Fruit fly (Drosophila melanogaster): ENCODE measurements around the gene beta-PheRS.
A peak's percentile ranks its signal among the peaks of the same experiment; 100 is the strongest.

beta-PheRS gene

DNA sequence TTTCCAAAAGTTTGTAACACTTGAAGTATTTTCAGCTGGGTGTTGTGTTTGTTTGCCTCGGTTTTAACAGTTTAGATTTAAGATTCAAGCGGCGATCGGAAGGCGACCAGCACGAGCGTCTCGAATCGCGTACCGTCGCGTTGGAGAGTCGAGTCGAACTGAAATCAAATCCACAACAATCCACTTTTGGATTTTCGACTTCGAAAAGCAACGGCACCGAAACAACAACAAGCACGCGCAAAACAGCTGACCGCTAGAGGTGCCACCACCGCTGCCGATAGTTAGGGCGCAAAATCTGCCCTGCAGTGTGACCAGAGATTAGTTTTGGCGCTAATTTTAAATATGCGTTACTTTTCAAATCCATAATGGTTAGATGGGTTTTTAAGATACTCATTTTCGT lies 18.6 kb upstream of the beta-PheRS start, which contains the start of gene jar (continued):
- TF ChIP-seq ind (GFP tag; optimal IDR thresholded peaks at IDR 0.05) = no peak
- TF ChIP-seq fd3F (GFP tag; optimal IDR thresholded peaks at IDR 0.05) = no peak
- TF ChIP-seq Dad (GFP tag; optimal IDR thresholded peaks at IDR 0.05) = peak; percentile 27
- TF ChIP-seq Bgb (GFP tag; IDR thresholded peaks at IDR 0.05; ENCODE audit: partially characterized antibody) = peak; percentile 97
- peak; percentile 87 for TF ChIP-seq sna (GFP tag; IDR thresholded peaks at IDR 0.05; ENCODE audit: partially characterized antibody)
- TF ChIP-seq sr (GFP tag; IDR thresholded peaks at IDR 0.05) = 0 out of 3 replicates have a peak, but pooled peaks have one; percentile 41
- TF ChIP-seq eyg (GFP tag; optimal IDR thresholded peaks at IDR 0.05) = no peak
- TF ChIP-seq fu2 (GFP tag; optimal IDR thresholded peaks at IDR 0.05) = peak; percentile 19
- TF ChIP-seq pb (GFP tag; optimal IDR thresholded peaks at IDR 0.05) = peak; percentile 28
- TF ChIP-seq Adf1 (GFP tag; IDR thresholded peaks at IDR 0.05) = peak; percentile 40; the same call in 1 of the 2 replicates
- peak; percentile 39 for TF ChIP-seq CG8924 (tag; optimal IDR thresholded peaks at IDR 0.05)
- TF ChIP-seq CG1792 (GFP tag; optimal IDR thresholded peaks at IDR 0.05) = no peak
- peak; percentile 74 for TF ChIP-seq vnd (GFP tag; IDR thresholded peaks at IDR 0.05; ENCODE audit: partially characterized antibody)
- no peak for TF ChIP-seq CG11398 (GFP tag; optimal IDR thresholded peaks at IDR 0.05)
- TF ChIP-seq CG2202 (tag; optimal IDR thresholded peaks at IDR 0.05) = peak; percentile 24
- TF ChIP-seq CG11504 (tag; optimal IDR thresholded peaks at IDR 0.05) = peak; percentile 17
- TF ChIP-seq CG6791 (GFP tag; IDR thresholded peaks at IDR 0.05; ENCODE audit: partially characterized antibody) = peak; percentile 91
- no peak for TF ChIP-seq br (optimal IDR thresholded peaks at IDR 0.05)
- TF ChIP-seq CG34422 (GFP tag; IDR thresholded peaks at IDR 0.05) = peak; percentile 79; the same call in 2 of the 3 replicates
- peak; percentile 99 for TF ChIP-seq CG4360 (GFP tag; IDR thresholded peaks at IDR 0.05)
- TF ChIP-seq Dll (GFP tag; IDR thresholded peaks at IDR 0.05; ENCODE audit: partially characterized antibody) = peak; percentile 92
- no peak for TF ChIP-seq maf-S (GFP tag; optimal IDR thresholded peaks at IDR 0.05)
- peak; percentile 61; the same call in 1 of the 3 replicates for TF ChIP-seq otp (GFP tag; IDR thresholded peaks at IDR 0.05)
- TF ChIP-seq CG6813 (GFP tag; optimal IDR thresholded peaks at IDR 0.05) = peak; percentile 7
- TF ChIP-seq sd (tag; optimal IDR thresholded peaks at IDR 0.05) = peak; percentile 48
- TF ChIP-seq Asciz (GFP tag; optimal IDR thresholded peaks at IDR 0.05) = peak; percentile 45
- TF ChIP-seq ato (GFP tag; IDR thresholded peaks at IDR 0.05; ENCODE audit: partially characterized antibody) = peak; percentile 88
- no peak for TF ChIP-seq ken (GFP tag; IDR thresholded peaks at IDR 0.05)
- no peak for TF ChIP-seq CG7357 (GFP tag; IDR thresholded peaks at IDR 0.05)
- no peak for TF ChIP-seq Tbp (GFP tag; optimal IDR thresholded peaks at IDR 0.05)
- peak; percentile 69 for TF ChIP-seq B-H2 (GFP tag; optimal IDR thresholded peaks at IDR 0.05)
- no peak for TF ChIP-seq Hr3 (GFP tag; optimal IDR thresholded peaks at IDR 0.05)
- peak in 1 of 2 experiments; percentile 73 for TF ChIP-seq insv (GFP tag; optimal IDR thresholded peaks at IDR 0.05)
- no peak for TF ChIP-seq CG10654 (GFP tag; optimal IDR thresholded peaks at IDR 0.05)
- peak; percentile 100 for TF ChIP-seq Dp (GFP tag; optimal IDR thresholded peaks at IDR 0.05)
- peak; percentile 22 for TF ChIP-seq Nf-YB (GFP tag; optimal IDR thresholded peaks at IDR 0.05)
- TF ChIP-seq CG13775 (GFP tag; optimal IDR thresholded peaks at IDR 0.05) = peak; percentile 4
- TF ChIP-seq sob (GFP tag; IDR thresholded peaks at IDR 0.05) = peak; percentile 46; the same call in 1 of the 2 replicates
- TF ChIP-seq Fer3 (tag; optimal IDR thresholded peaks at IDR 0.05) = peak; percentile 1
- TF ChIP-seq amos (GFP tag; IDR thresholded peaks at IDR 0.05; ENCODE audit: partially characterized antibody) = peak; percentile 95
- TF ChIP-seq D19A (tag; optimal IDR thresholded peaks at IDR 0.05) = peak; percentile 34
- peak; percentile 21 for TF ChIP-seq ATbp (GFP tag; optimal IDR thresholded peaks at IDR 0.05)
- TF ChIP-seq CG10209 (GFP tag; optimal IDR thresholded peaks at IDR 0.05) = peak; percentile 47
- TF ChIP-seq Dip3 (GFP tag; optimal IDR thresholded peaks at IDR 0.05) = no peak
- peak; percentile 68 for TF ChIP-seq HmgZ (tag; optimal IDR thresholded peaks at IDR 0.05)
- TF ChIP-seq caup (GFP tag; optimal IDR thresholded peaks at IDR 0.05; ENCODE audit: severe bottlenecking) = peak; percentile 44
- peak; percentile 93 for TF ChIP-seq CG34224 (GFP tag; IDR thresholded peaks at IDR 0.05; ENCODE audit: partially characterized antibody)
- no peak for TF ChIP-seq CG7271 (tag; optimal IDR thresholded peaks at IDR 0.05)
- TF ChIP-seq CG11247 (GFP tag; IDR thresholded peaks at IDR 0.05) = peak; percentile 11; the same call in 1 of the 2 replicates
- peak; percentile 98 for TF ChIP-seq Sry-δ (GFP tag; optimal IDR thresholded peaks at IDR 0.05)

Data from whole organism, embryonic.